Worm (Caenorhabditis elegans) whole organism, early embryonic: ENCODE data around the gene mab-5.

ENCODE experiments used
- F13C5.2 ChIP-seq: sonication (generic microtip); optimal IDR thresholded peaks from 2 replicates; lab custom pipeline; 2017; ENCODE audit warnings: mild to moderate bottlenecking, missing genetic modification characterization, inconsistent platforms, missing compliant biosample characterization
- ama-1 ChIP-seq: fragments of 150-350 bp; optimal IDR thresholded peaks from 2 replicates; lab custom pipeline; 2014
- hmbx-1 ChIP-seq: sonication (generic microtip); optimal IDR thresholded peaks from 2 replicates; lab custom pipeline; 2016; ENCODE audit warnings: mild to moderate bottlenecking, missing genetic modification characterization, missing compliant biosample characterization
- pes-1 ChIP-seq: fragments of 200-800 bp; sonication (Bioruptor generic); IDR thresholded peaks from 2 replicates; pipeline ENCODE4 v1.3.6; 2022; ENCODE audit warnings: missing genetic modification reagents, missing genetic modification characterization, missing compliant biosample characterization
- sea-1 ChIP-seq: fragments of 200-800 bp; sonication (Bioruptor generic); conservative IDR thresholded peaks from 2 replicates; pipeline ENCODE4 v1.3.6; 2022; ENCODE audit warnings: missing genetic modification characterization, missing compliant biosample characterization
- tbx-37 ChIP-seq: fragments of 200-800 bp; sonication (Bioruptor generic); conservative IDR thresholded peaks from 2 replicates; pipeline ENCODE4 v1.3.6; 2022; ENCODE audit warnings: missing genetic modification reagents, missing genetic modification characterization, missing compliant biosample characterization

DNA sequence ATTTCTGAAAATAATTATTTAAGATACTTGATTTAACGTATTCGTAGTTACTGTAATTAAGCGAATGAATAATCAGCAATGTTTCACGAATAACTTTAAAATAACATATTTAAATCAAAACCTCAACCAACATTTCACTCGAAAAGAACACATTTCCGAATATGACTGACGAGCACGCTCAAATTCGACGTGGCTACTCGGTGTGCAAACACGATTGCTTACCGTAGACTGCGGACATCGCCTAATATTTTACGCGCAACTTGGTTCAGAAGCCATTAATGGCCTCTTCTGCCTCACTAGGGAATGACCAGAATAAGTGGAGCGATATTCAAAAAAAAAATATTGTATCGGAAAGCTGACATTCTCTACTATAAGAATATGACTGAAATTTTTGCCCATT lies 13.3 kb downstream of the mab-5 start, which contains the start of gene snu-23:
- no peak for TF ChIP-seq hmbx-1 (tag; lab: Kevin White, UChicago)
- TF ChIP-seq ama-1: no peak
- TF ChIP-seq tbx-37 (GFP tag; lab: Robert Waterston, UW): no peak
- TF ChIP-seq pes-1 (GFP tag; lab: Robert Waterston, UW): no peak
- no peak for TF ChIP-seq sea-1 (GFP tag; lab: Robert Waterston, UW)
- no peak for TF ChIP-seq F13C5.2
